Worm (Caenorhabditis elegans) whole organism, L1 larva: ENCODE results near the gene atg-7.

Experiments
- egl-13 ChIP-seq: sonication (generic microtip); optimal IDR thresholded peaks from 2 replicates; lab custom pipeline; 2016; ENCODE audit warnings: missing genotype, missing genetic modification reagents, missing genetic modification characterization, missing compliant biosample characterization
- grh-1 ChIP-seq: fragments of 200-800 bp; sonication (Bioruptor generic); IDR thresholded peaks from 2 replicates; pipeline ENCODE4 v1.3.6; 2022; ENCODE audit warnings: missing genetic modification reagents, missing genetic modification characterization, missing compliant biosample characterization
- lin-13 ChIP-seq: fragments of 150-350 bp; optimal IDR thresholded peaks from 2 replicates; lab custom pipeline; 2014; ENCODE audit warnings: missing biosample characterization, missing genetic modification reagents, missing genetic modification characterization
- lir-3 ChIP-seq: sonication (generic microtip); optimal IDR thresholded peaks from 2 replicates; lab custom pipeline; 2016; ENCODE audit warnings: mild to moderate bottlenecking, missing genetic modification characterization, moderate library complexity, missing compliant biosample characterization; ENCODE audit not compliant: poor library complexity
- mab-9 ChIP-seq: fragments of 200-800 bp; sonication (Bioruptor generic); IDR thresholded peaks from 2 replicates; pipeline ENCODE4 v1.3.6; 2022; ENCODE audit warnings: missing genetic modification reagents, missing genetic modification characterization, missing compliant biosample characterization
- nhr-76 ChIP-seq: sonication (generic microtip); optimal IDR thresholded peaks from 2 replicates; lab custom pipeline; 2017; ENCODE audit warnings: missing biosample characterization, missing genetic modification characterization
- pax-3 ChIP-seq: fragments of 200-800 bp; sonication (Bioruptor generic); optimal IDR thresholded peaks from 2 replicates; lab custom pipeline; 2018; ENCODE audit warnings: mild to moderate bottlenecking, missing genetic modification characterization, moderate library complexity, missing compliant biosample characterization

atg-7 gene

ce11 chrIV:11029412-11029811 is 51.4 kb downstream of the atg-7 start, which contains the start of gene hrg-5:
hrg-5 (minus strand) TSS chrIV:11029428.
- TF ChIP-seq nhr-76 (tag; lab: Kevin White, UChicago) (no peak), egl-13 (tag; lab: Kevin White, UChicago) (no peak), lin-13 (GFP tag; lab: Kevin White, UChicago) (no peak), mab-9 (GFP tag; lab: Robert Waterston, UW) (no peak), pax-3 (tag; lab: Kevin White, UChicago) (no peak), lir-3 (tag; lab: Kevin White, UChicago) (no peak), grh-1 (GFP tag; lab: Robert Waterston, UW) (no peak)
